Fruit fly (Drosophila melanogaster) whole organism, adult: Measurements from ENCODE around the gene Ifrd1.

ENCODE experiments used
- CG11617 ChIP-seq: fragments of 200-800 bp; sonication (Bioruptor generic); optimal IDR thresholded peaks from 2 replicates; lab custom pipeline; 2017; ENCODE audit warnings: mild to moderate bottlenecking, missing biosample characterization, missing genetic modification reagents, missing genetic modification characterization
- CG1620 ChIP-seq: fragments of 200-800 bp; sonication (Bioruptor generic); optimal IDR thresholded peaks from 2 replicates; lab custom pipeline; 2016; ENCODE audit warnings: missing biosample characterization, missing genetic modification characterization
- CG33017 ChIP-seq: fragments of 200-800 bp; sonication (Bioruptor generic); optimal IDR thresholded peaks from 2 replicates; lab custom pipeline; 2018; ENCODE audit warnings: missing biosample characterization, mild to moderate bottlenecking, missing genetic modification characterization, moderate library complexity
- CG5204 ChIP-seq: fragments of 200-800 bp; sonication (Bioruptor generic); optimal IDR thresholded peaks from 2 replicates; lab custom pipeline; 2016; ENCODE audit warnings: missing biosample characterization, missing genetic modification characterization
- CG7101 ChIP-seq: fragments of 200-800 bp; sonication (Bioruptor generic); optimal IDR thresholded peaks from 2 replicates; lab custom pipeline; 2018; ENCODE audit warnings: missing biosample characterization, mild to moderate bottlenecking, missing genetic modification characterization, moderate library complexity
- Clk ChIP-seq: fragments of 200-800 bp; sonication (Bioruptor generic); optimal IDR thresholded peaks from 2 replicates; lab custom pipeline; 2017; ENCODE audit warnings: missing biosample characterization, missing genetic modification characterization
- Crg-1 ChIP-seq: fragments of 200-800 bp; sonication (Bioruptor generic); optimal IDR thresholded peaks from 2 replicates; lab custom pipeline; 2016; ENCODE audit warnings: missing biosample characterization, missing genetic modification characterization
- Mnt ChIP-seq: fragments of 200-800 bp; sonication (Bioruptor generic); optimal IDR thresholded peaks from 2 replicates; lab custom pipeline; 2016; ENCODE audit warnings: missing biosample characterization, mild to moderate bottlenecking, missing genetic modification characterization
- cic ChIP-seq: fragments of 200-800 bp; sonication (Bioruptor generic); optimal IDR thresholded peaks from 2 replicates; lab custom pipeline; 2017; ENCODE audit warnings: missing biosample characterization, mild to moderate bottlenecking, missing genetic modification characterization, moderate library complexity
- kay ChIP-seq: fragments of 200-800 bp; sonication (Bioruptor generic); peaks from one replicate; lab custom pipeline; 2016; ENCODE audit warnings: missing biosample characterization, missing genetic modification characterization, borderline replicate concordance
- ovo ChIP-seq: fragments of 200-800 bp; sonication (Bioruptor generic); optimal IDR thresholded peaks from 2 replicates; lab custom pipeline; 2016; ENCODE audit warnings: missing biosample characterization, missing genetic modification characterization
- pad ChIP-seq: fragments of 200-800 bp; sonication (Bioruptor generic); optimal IDR thresholded peaks from 3 replicates; lab custom pipeline; 2017; ENCODE audit warnings: missing biosample characterization, missing genetic modification characterization, mild to moderate bottlenecking, moderate library complexity, missing genetic modification reagents
- tj ChIP-seq: fragments of 200-800 bp; sonication (Bioruptor generic); optimal IDR thresholded peaks from 3 replicates; lab custom pipeline; 2017; ENCODE audit warnings: missing biosample characterization, mild to moderate bottlenecking, missing genetic modification characterization, moderate library complexity

dm6 chr2L:2829637-2830340 lies 44.5 kb downstream of the Ifrd1 start, which contains the start of gene Duox:
- TF ChIP-seq Clk, result no peak
- TF ChIP-seq CG11617 (GFP tag; lab: Kevin White, UChicago), result no peak
- no peak for TF ChIP-seq kay (GFP tag; lab: Kevin White, UChicago)
- TF ChIP-seq CG1620 (GFP tag; lab: Kevin White, UChicago), result no peak
- TF ChIP-seq tj (GFP tag; lab: Kevin White, UChicago), result no peak
- no peak for TF ChIP-seq CG7101 (tag; lab: Kevin White, UChicago)
- TF ChIP-seq pad (GFP tag; lab: Kevin White, UChicago), result peak; percentile 18
- TF ChIP-seq cic (GFP tag; lab: Kevin White, UChicago), result no peak
- TF ChIP-seq Mnt, result no peak
- TF ChIP-seq ovo (GFP tag; lab: Kevin White, UChicago), result peak; percentile 13
- TF ChIP-seq CG5204 (GFP tag; lab: Kevin White, UChicago), result no peak
- no peak for TF ChIP-seq Crg-1 (GFP tag; lab: Kevin White, UChicago)
- TF ChIP-seq CG33017 (tag; lab: Kevin White, UChicago), result no peak
